Worm (Caenorhabditis elegans) whole organism, L1 larva: Measurements from ENCODE around the gene Y82E9BL.6.

Source experiments
- F16B12.6 ChIP-seq: fragments of 150-350 bp; optimal IDR thresholded peaks from 2 replicates; lab custom pipeline; 2014; ENCODE audit warnings: missing biosample characterization, missing genetic modification characterization
- Y116A8C.19 ChIP-seq: sonication (generic microtip); optimal IDR thresholded peaks from 2 replicates; lab custom pipeline; 2016; ENCODE audit warnings: missing compliant biosample characterization, missing genetic modification characterization, borderline replicate concordance
- blmp-1 ChIP-seq: fragments of 150-350 bp; optimal IDR thresholded peaks from 2 replicates; lab custom pipeline; 2014; ENCODE audit warnings: missing biosample characterization, missing genetic modification characterization
- ceh-63 ChIP-seq: fragments of 200-800 bp; sonication (Bioruptor generic); optimal IDR thresholded peaks from 2 replicates; lab custom pipeline; 2018; ENCODE audit warnings: mild to moderate bottlenecking, missing genetic modification characterization, missing compliant biosample characterization
- ceh-8 ChIP-seq: fragments of 200-800 bp; sonication (Bioruptor generic); optimal IDR thresholded peaks from 2 replicates; lab custom pipeline; 2018; ENCODE audit warnings: mild to moderate bottlenecking, missing genetic modification characterization, moderate library complexity, missing compliant biosample characterization
- ceh-90 ChIP-seq: sonication (generic microtip); optimal IDR thresholded peaks from 2 replicates; lab custom pipeline; 2016; ENCODE audit warnings: missing genetic modification characterization, missing compliant biosample characterization
- dpl-1 ChIP-seq, 3 experiments: fragments of 150-350 bp in 2 of 3; sonication (generic microtip) in 1 of 3; optimal IDR thresholded peaks; 2 replicates each; lab custom pipeline; 2014 to 2017; ENCODE audit warnings: missing biosample characterization in 3 of 3, missing genetic modification characterization in 3 of 3, missing genetic modification reagents in 3 of 3
- efl-1 ChIP-seq, 4 experiments: fragments of 150-350 bp; optimal IDR thresholded peaks in 3 of 4; peaks in 1 of 4; 1 replicate in 1 of 4; 2 replicates in 3 of 4; lab custom pipeline; 2014; ENCODE audit warnings: missing biosample characterization in 2 of 4, missing genetic modification characterization in 2 of 4, missing genetic modification reagents in 2 of 4
- egl-13 ChIP-seq: sonication (generic microtip); optimal IDR thresholded peaks from 2 replicates; lab custom pipeline; 2016; ENCODE audit warnings: missing genotype, missing genetic modification reagents, missing genetic modification characterization, missing compliant biosample characterization
- egl-27 ChIP-seq, 2 experiments: fragments of 150-350 bp in 1 of 2; sonication (generic microtip); optimal IDR thresholded peaks; 3 replicates each; lab custom pipeline; 2017 to 2018; ENCODE audit warnings: missing biosample characterization in 2 of 2, missing genetic modification characterization in 2 of 2, missing genetic modification reagents in 2 of 2
- elt-2 ChIP-seq: sonication (generic microtip); optimal IDR thresholded peaks from 2 replicates; lab custom pipeline; 2016; ENCODE audit warnings: missing genetic modification characterization, mild to moderate bottlenecking, inconsistent platforms, missing compliant biosample characterization, missing genetic modification reagents
- fkh-8 ChIP-seq: sonication (generic microtip); optimal IDR thresholded peaks from 2 replicates; lab custom pipeline; 2016; ENCODE audit warnings: mild to moderate bottlenecking, missing genetic modification characterization, missing compliant biosample characterization
- grh-1 ChIP-seq: fragments of 200-800 bp; sonication (Bioruptor generic); IDR thresholded peaks from 2 replicates; pipeline ENCODE4 v1.3.6; 2022; ENCODE audit warnings: missing genetic modification reagents, missing genetic modification characterization, missing compliant biosample characterization
- hlh-4 ChIP-seq: sonication (generic microtip); optimal IDR thresholded peaks from 2 replicates; lab custom pipeline; 2016; ENCODE audit warnings: mild to moderate bottlenecking, missing genetic modification characterization, missing compliant biosample characterization
- isw-1 ChIP-seq: fragments of 200-800 bp; sonication (Bioruptor generic); IDR thresholded peaks from 2 replicates; pipeline ENCODE4 v1.3.6; 2022; ENCODE audit warnings: missing genetic modification characterization, missing compliant biosample characterization
- lin-14 ChIP-seq: fragments of 200-800 bp; sonication (Bioruptor generic); optimal IDR thresholded peaks from 2 replicates; lab custom pipeline; 2018; ENCODE audit warnings: mild to moderate bottlenecking, missing genetic modification characterization, moderate library complexity, missing compliant biosample characterization
- lin-15B ChIP-seq: fragments of 150-350 bp; sonication (generic microtip); optimal IDR thresholded peaks from 3 replicates; lab custom pipeline; 2014; ENCODE audit warnings: missing biosample characterization, missing genetic modification characterization
- lin-35 ChIP-seq, 2 experiments: fragments of 150-350 bp; optimal IDR thresholded peaks; 2 replicates each; lab custom pipeline; 2014; ENCODE audit warnings: missing biosample characterization in 2 of 2, missing genetic modification characterization in 2 of 2, missing genetic modification reagents in 2 of 2
- lin-39 ChIP-seq: fragments of 150-350 bp; optimal IDR thresholded peaks from 2 replicates; lab custom pipeline; 2014; ENCODE audit warnings: missing biosample characterization, missing genetic modification reagents, missing genetic modification characterization
- lir-3 ChIP-seq: sonication (generic microtip); optimal IDR thresholded peaks from 2 replicates; lab custom pipeline; 2016; ENCODE audit warnings: mild to moderate bottlenecking, missing genetic modification characterization, moderate library complexity, missing compliant biosample characterization; ENCODE audit not compliant: poor library complexity
- lsy-2 ChIP-seq, 2 experiments: fragments of 150-350 bp; optimal IDR thresholded peaks; 2 replicates each; lab custom pipeline; 2014; ENCODE audit warnings: missing biosample characterization in 2 of 2, missing genetic modification characterization in 2 of 2
- mab-9 ChIP-seq: fragments of 200-800 bp; sonication (Bioruptor generic); IDR thresholded peaks from 2 replicates; pipeline ENCODE4 v1.3.6; 2022; ENCODE audit warnings: missing genetic modification reagents, missing genetic modification characterization, missing compliant biosample characterization
- mep-1 ChIP-seq: fragments of 150-350 bp; optimal IDR thresholded peaks from 2 replicates; lab custom pipeline; 2014; ENCODE audit warnings: missing biosample characterization, missing genetic modification characterization
- nhr-20 ChIP-seq: sonication (generic microtip); optimal IDR thresholded peaks from 2 replicates; lab custom pipeline; 2016; ENCODE audit warnings: mild to moderate bottlenecking, missing genetic modification characterization, missing compliant biosample characterization
- nhr-237 ChIP-seq: fragments of 150-350 bp; optimal IDR thresholded peaks from 2 replicates; lab custom pipeline; 2014; ENCODE audit warnings: missing biosample characterization, missing genetic modification characterization
- nhr-47 ChIP-seq: sonication (generic microtip); optimal IDR thresholded peaks from 2 replicates; lab custom pipeline; 2016; ENCODE audit warnings: mild to moderate bottlenecking, missing genetic modification characterization, moderate library complexity, missing compliant biosample characterization
- nhr-76 ChIP-seq: sonication (generic microtip); optimal IDR thresholded peaks from 2 replicates; lab custom pipeline; 2017; ENCODE audit warnings: missing biosample characterization, missing genetic modification characterization
- nhr-90 ChIP-seq: sonication (generic microtip); optimal IDR thresholded peaks from 2 replicates; lab custom pipeline; 2016; ENCODE audit warnings: mild to moderate bottlenecking, missing genetic modification characterization, missing compliant biosample characterization; ENCODE audit not compliant: poor library complexity
- pqm-1 ChIP-seq: sonication (generic microtip); optimal IDR thresholded peaks from 3 replicates; lab custom pipeline; 2017; ENCODE audit warnings: missing biosample characterization, missing genetic modification characterization
- rnt-1 ChIP-seq: sonication (generic microtip); optimal IDR thresholded peaks from 2 replicates; lab custom pipeline; 2016; ENCODE audit warnings: mild to moderate bottlenecking, missing genetic modification characterization, moderate library complexity, missing compliant biosample characterization
- sptf-1 ChIP-seq: fragments of 150-350 bp; optimal IDR thresholded peaks from 2 replicates; lab custom pipeline; 2014; ENCODE audit warnings: missing biosample characterization, missing genetic modification characterization
- sup-37 ChIP-seq: fragments of 200-800 bp; sonication (Bioruptor generic); optimal IDR thresholded peaks from 2 replicates; lab custom pipeline; 2018; ENCODE audit warnings: mild to moderate bottlenecking, missing genetic modification characterization, missing compliant biosample characterization
- swsn-7 ChIP-seq: sonication (generic microtip); optimal IDR thresholded peaks from 2 replicates; lab custom pipeline; 2016; ENCODE audit warnings: missing genetic modification characterization, missing compliant biosample characterization
- unc-130 ChIP-seq: fragments of 150-350 bp; optimal IDR thresholded peaks from 2 replicates; lab custom pipeline; 2017; ENCODE audit warnings: missing biosample characterization, missing genetic modification characterization, inconsistent platforms
- unc-86 ChIP-seq: sonication (generic microtip); optimal IDR thresholded peaks from 2 replicates; lab custom pipeline; 2016; ENCODE audit warnings: missing genetic modification characterization, missing compliant biosample characterization
- xbp-1 ChIP-seq: sonication (generic microtip); optimal IDR thresholded peaks from 2 replicates; lab custom pipeline; 2016; ENCODE audit warnings: missing genetic modification characterization, missing compliant biosample characterization
- zag-1 ChIP-seq: fragments of 150-350 bp; optimal IDR thresholded peaks from 2 replicates; lab custom pipeline; 2014; ENCODE audit warnings: missing biosample characterization, missing genetic modification characterization
- zip-4 ChIP-seq: fragments of 200-800 bp; sonication (Bioruptor generic); optimal IDR thresholded peaks from 2 replicates; lab custom pipeline; 2018; ENCODE audit warnings: mild to moderate bottlenecking, missing genetic modification characterization, moderate library complexity, missing compliant biosample characterization

The Y82E9BL.6 gene

ce11 chrIII:1345694-1346093 is at the start of gene Y82E9BL.6:
Y82E9BL.6 (minus strand) TSS chrIII:1345794.
- TF ChIP-seq hlh-4 (tag; lab: Kevin White, UChicago) (no peak), ceh-63 (GFP tag; lab: Kevin White, UChicago) (no peak), ceh-8 (no peak), nhr-76 (no peak), isw-1 (GFP tag; lab: Robert Waterston, UW) (no peak), F16B12.6 (no peak), efl-1 (optimal IDR thresholded peaks at IDR 0.05; lab: Kevin White, UChicago) (no peak), efl-1 (GFP tag; optimal IDR thresholded peaks at IDR 0.05 in 1 of 2; lab: Kevin White, UChicago) (no peak), nhr-47 (tag; lab: Kevin White, UChicago) (no peak), nhr-237 (no peak), rnt-1 (tag; lab: Kevin White, UChicago) (no peak), mab-9 (GFP tag; lab: Robert Waterston, UW) (no peak), grh-1 (GFP tag; lab: Robert Waterston, UW) (no peak), sptf-1 (tag; lab: Kevin White, UChicago) (no peak), xbp-1 (tag; lab: Kevin White, UChicago) (no peak), swsn-7 (tag; lab: Kevin White, UChicago) (no peak), dpl-1 (GFP tag; optimal IDR thresholded peaks at IDR 0.05; lab: Kevin White, UChicago) (no peak)

DNA sequence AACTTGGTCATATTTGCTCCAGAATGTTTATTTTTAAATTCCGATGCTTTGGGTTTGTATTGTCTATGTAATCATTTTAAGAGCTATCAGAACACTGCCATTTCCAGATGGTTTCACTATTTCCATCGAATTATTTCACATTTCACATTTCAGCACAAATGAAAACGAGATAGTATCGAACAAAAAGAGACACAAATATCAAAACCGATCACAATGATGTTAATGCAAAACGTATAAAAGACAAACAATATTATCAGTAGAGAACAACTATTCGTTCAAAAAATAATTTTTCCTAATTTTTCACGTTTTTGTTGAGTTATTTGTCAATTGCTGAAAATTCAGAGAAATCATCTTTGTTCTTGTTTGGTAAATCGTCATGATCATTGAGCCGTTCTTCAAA is 49.8 kb upstream of the Y82E9BL.6 start:
- TF ChIP-seq fkh-8 (tag; lab: Kevin White, UChicago), result no peak
- TF ChIP-seq elt-2, result peak; percentile 17

- TF ChIP-seq nhr-237 (no peak), Y116A8C.19 (tag; lab: Kevin White, UChicago) (no peak), blmp-1 (tag; lab: Kevin White, UChicago) (no peak), lin-39 (tag; lab: Kevin White, UChicago) (no peak), lsy-2 (tag; optimal IDR thresholded peaks at IDR 0.05; lab: Kevin White, UChicago) (peak in 1 of 2 experiments; percentile 13), nhr-20 (tag; lab: Kevin White, UChicago) (peak; percentile 6), sup-37 (GFP tag; lab: Kevin White, UChicago) (no peak), efl-1 (optimal IDR thresholded peaks at IDR 0.05; lab: Kevin White, UChicago) (no peak), efl-1 (GFP tag; optimal IDR thresholded peaks at IDR 0.05 in 1 of 2; lab: Kevin White, UChicago) (peak in 1 of 2 experiments; percentile 86), ceh-63 (GFP tag; lab: Kevin White, UChicago) (no peak), zag-1 (tag; lab: Kevin White, UChicago) (no peak), lin-14 (GFP tag; lab: Kevin White, UChicago) (no peak), ceh-90 (tag; lab: Kevin White, UChicago) (no peak), mep-1 (no peak), egl-13 (no peak), rnt-1 (tag; lab: Kevin White, UChicago) (no peak), lin-35 (GFP tag; optimal IDR thresholded peaks at IDR 0.05; lab: Kevin White, UChicago) (peak in 1 of 2 experiments; percentile 2), unc-130 (no peak), elt-2 (peak; percentile 97), swsn-7 (tag; lab: Kevin White, UChicago) (no peak), nhr-90 (tag; lab: Kevin White, UChicago) (peak; percentile 19), pqm-1 (tag; lab: Kevin White, UChicago) (peak; percentile 51), lir-3 (tag; lab: Kevin White, UChicago) (no peak), lin-15B (no peak), unc-86 (no peak), zip-4 (GFP tag; lab: Kevin White, UChicago) (no peak), egl-27 (tag; optimal IDR thresholded peaks at IDR 0.05; lab: Kevin White, UChicago) (no peak)
Measured at ce11 chrIII:1392763-1393162, 47.2 kb upstream of the Y82E9BL.6 start.
